Fruit fly (Drosophila melanogaster): Measurements from ENCODE around the gene larp.

The larp gene

dm6 chr3R:28336046-28336771 lies at the start of gene larp:
Gene larp (minus strand): TSS chr3R:28336440.
- TF ChIP-seq chn (GFP tag; optimal IDR thresholded peaks at IDR 0.05) (peak; percentile 72), D19A (tag; optimal IDR thresholded peaks at IDR 0.05) (peak; percentile 28), nerfin-1 (tag; optimal IDR thresholded peaks at IDR 0.05) (no peak), lola (GFP tag; optimal IDR thresholded peaks at IDR 0.05) (peak in 1 of 3 experiments; percentile 45), nerfin-2 (GFP tag; IDR thresholded peaks at IDR 0.05; ENCODE audit: partially characterized antibody) (peak; percentile 91), CG14050 (GFP tag; IDR thresholded peaks at IDR 0.05) (no peak; the same call in 2 of the 3 replicates), CG7372 (GFP tag; IDR thresholded peaks at IDR 0.05) (peak; percentile 68), CG31224 (GFP tag; IDR thresholded peaks at IDR 0.05) (peak; percentile 50; the same call in 1 of the 2 replicates), Neu2 (GFP tag; optimal IDR thresholded peaks at IDR 0.05; ENCODE audit: borderline replicate concordance) (no peak), unc-4 (GFP tag; IDR thresholded peaks at IDR 0.05; ENCODE audit: partially characterized antibody) (peak; percentile 84), Dll (GFP tag; IDR thresholded peaks at IDR 0.05; ENCODE audit: partially characterized antibody) (peak; percentile 89), CG3838 (GFP tag; optimal IDR thresholded peaks at IDR 0.05) (peak; percentile 23), Dbx (GFP tag; IDR thresholded peaks at IDR 0.05) (peak; percentile 84), CG10654 (GFP tag; optimal IDR thresholded peaks at IDR 0.05) (peak; percentile 57), ato (GFP tag; IDR thresholded peaks at IDR 0.05; ENCODE audit: partially characterized antibody) (peak; percentile 83), CG12391 (tag; optimal IDR thresholded peaks at IDR 0.05) (peak; percentile 74), CG1529 (GFP tag; optimal IDR thresholded peaks at IDR 0.05) (no peak), MTF-1 (GFP tag; optimal IDR thresholded peaks at IDR 0.05; ENCODE audit: borderline replicate concordance) (no peak), CG18764 (GFP tag; optimal IDR thresholded peaks at IDR 0.05) (peak; percentile 37), cad (GFP tag; optimal IDR thresholded peaks at IDR 0.05) (no peak), unpg (GFP tag; optimal IDR thresholded peaks at IDR 0.05) (peak; percentile 47), z (GFP tag; IDR thresholded peaks at IDR 0.05) (no peak), nom (GFP tag; optimal IDR thresholded peaks at IDR 0.05) (no peak), CG1602 (GFP tag; optimal IDR thresholded peaks at IDR 0.05) (peak; percentile 49), ken (GFP tag; IDR thresholded peaks at IDR 0.05) (peak; percentile 80), Doc3 (GFP tag; IDR thresholded peaks at IDR 0.05; ENCODE audit: partially characterized antibody) (peak; percentile 87), fu2 (GFP tag; optimal IDR thresholded peaks at IDR 0.05) (peak; percentile 66), shn (GFP tag; optimal IDR thresholded peaks at IDR 0.05) (peak; percentile 61), fd64A (GFP tag; optimal IDR thresholded peaks at IDR 0.05) (no peak), Opbp (GFP tag; IDR thresholded peaks at IDR 0.05; ENCODE audit: partially characterized antibody) (peak; percentile 97), CG17361 (GFP tag; IDR thresholded peaks at IDR 0.05) (peak; percentile 67; the same call in 2 of the 3 replicates), Hand (GFP tag; optimal IDR thresholded peaks at IDR 0.05) (no peak), CG7745 (tag; optimal IDR thresholded peaks at IDR 0.05) (no peak), bab2 (GFP tag; optimal IDR thresholded peaks at IDR 0.05) (peak; percentile 73), CG9797 (GFP tag; optimal IDR thresholded peaks at IDR 0.05) (peak; percentile 39), zen2 (GFP tag; IDR thresholded peaks at IDR 0.05; ENCODE audit: partially characterized antibody) (peak; percentile 83), Dfd (GFP tag; optimal IDR thresholded peaks at IDR 0.05) (no peak), sr (GFP tag; IDR thresholded peaks at IDR 0.05) (no peak; the same call in 2 of the 3 replicates), knrl (GFP tag; IDR thresholded peaks at IDR 0.05; ENCODE audit: partially characterized antibody) (peak; percentile 97), mirr (GFP tag; optimal IDR thresholded peaks at IDR 0.05) (no peak), CoRest (tag; optimal IDR thresholded peaks at IDR 0.05) (peak; percentile 74), CG6765 (GFP tag; optimal IDR thresholded peaks at IDR 0.05) (no peak), HLH4C (GFP tag; IDR thresholded peaks at IDR 0.05; ENCODE audit: partially characterized antibody) (peak; percentile 90), Kr (GFP tag; optimal IDR thresholded peaks at IDR 0.05) (no peak), pan (optimal IDR thresholded peaks at IDR 0.05) (no peak), pan (GFP tag; optimal IDR thresholded peaks at IDR 0.05 in 1 of 2, IDR thresholded peaks at IDR 0.05 in 1 of 2) (peak in 1 of 2 experiments; percentile 82), gem (tag; optimal IDR thresholded peaks at IDR 0.05) (peak; percentile 75), CG3065 (GFP tag; optimal IDR thresholded peaks at IDR 0.05) (no peak)

All from whole organism, embryonic.